Fruit fly (Drosophila melanogaster) whole organism, wandering third instar larva: ENCODE measurements around the gene CG3632.
A peak's percentile ranks its signal among the peaks of the same experiment; 100 is the strongest.

ENCODE experiments used
- CG32264 ChIP-seq: fragments of 200-800 bp; sonication (Bioruptor generic); optimal IDR thresholded peaks from 2 replicates; lab custom pipeline; 2016; ENCODE audit warnings: missing biosample characterization, missing genetic modification characterization
- CG9705 ChIP-seq: fragments of 200-800 bp; sonication (Bioruptor generic); optimal IDR thresholded peaks from 2 replicates; lab custom pipeline; 2018; ENCODE audit warnings: missing biosample characterization, mild to moderate bottlenecking, missing genetic modification characterization
- Dfd ChIP-seq: fragments of >200 bp; optimal IDR thresholded peaks from 2 replicates; lab custom pipeline; 2017; ENCODE audit warnings: missing biosample characterization, missing genetic modification characterization
- Dif ChIP-seq: fragments of 200-275, 200-300 bp; sonication (Bioruptor generic); optimal IDR thresholded peaks from 2 replicates; lab custom pipeline; 2018; ENCODE audit warnings: missing biosample characterization, missing genetic modification characterization; ENCODE audit not compliant: partially characterized antibody
- GATAd ChIP-seq: sonication (Bioruptor generic); optimal IDR thresholded peaks from 2 replicates; lab custom pipeline; 2016; ENCODE audit warnings: missing biosample characterization, missing genetic modification characterization
- HLH106 ChIP-seq: fragments of 200-800 bp; optimal IDR thresholded peaks from 3 replicates; lab custom pipeline; 2019; ENCODE audit warnings: missing biosample characterization, mild to moderate bottlenecking, missing genetic modification characterization, moderate library complexity
- Hnf4 ChIP-seq: fragments of 200-800 bp; sonication (Bioruptor generic); optimal IDR thresholded peaks from 2 replicates; lab custom pipeline; 2016; ENCODE audit warnings: missing biosample characterization, mild to moderate bottlenecking, missing genetic modification characterization
- Hr78 ChIP-seq: fragments of >200 bp; optimal IDR thresholded peaks from 2 replicates; lab custom pipeline; 2017; ENCODE audit warnings: missing biosample characterization, missing genetic modification characterization
- Hr83 ChIP-seq: fragments of 200-300 bp; sonication (Bioruptor generic); optimal IDR thresholded peaks from 2 replicates; lab custom pipeline; 2016; ENCODE audit warnings: missing biosample characterization, mild to moderate bottlenecking, missing genetic modification characterization, moderate library complexity; ENCODE audit not compliant: poor library complexity, severe bottlenecking
- Jra ChIP-seq: sonication (Bioruptor generic); optimal IDR thresholded peaks from 2 replicates; lab custom pipeline; 2016; ENCODE audit warnings: missing biosample characterization, missing genetic modification characterization
- Myc ChIP-seq: fragments of >200 bp; optimal IDR thresholded peaks from 2 replicates; lab custom pipeline; 2017
- N ChIP-seq: fragments of >200 bp; optimal IDR thresholded peaks from 2 replicates; lab custom pipeline; 2018; ENCODE audit warnings: missing biosample characterization, missing external identifiers, missing genetic modification characterization
- OdsH ChIP-seq: fragments of 200-800 bp; sonication (Bioruptor generic); optimal IDR thresholded peaks from 2 replicates; lab custom pipeline; 2016; ENCODE audit warnings: missing biosample characterization, mild to moderate bottlenecking, missing genetic modification characterization
- Rel ChIP-seq, 2 experiments: fragments of 200-800 bp; sonication (Bioruptor generic) in 1 of 2; optimal IDR thresholded peaks; 2 replicates in 1 of 2; 3 replicates in 1 of 2; lab custom pipeline; 2016 to 2019; ENCODE audit warnings: mild to moderate bottlenecking in 2 of 2, missing biosample characterization in 2 of 2, missing genetic modification characterization in 2 of 2, moderate library complexity in 1 of 2
- Sp1 ChIP-seq: fragments of 200-800 bp; sonication (Bioruptor generic); optimal IDR thresholded peaks from 3 replicates; lab custom pipeline; 2019; ENCODE audit warnings: missing biosample characterization, mild to moderate bottlenecking, missing genetic modification characterization, moderate library complexity
- Vsx2 ChIP-seq: fragments of 200-300, 225-300 bp; sonication (Bioruptor generic); optimal IDR thresholded peaks from 2 replicates; lab custom pipeline; 2018; ENCODE audit warnings: missing biosample characterization, missing genetic modification characterization; ENCODE audit not compliant: partially characterized antibody
- br ChIP-seq: fragments of 200-800 bp; sonication (Bioruptor generic); optimal IDR thresholded peaks from 2 replicates; lab custom pipeline; 2016; ENCODE audit warnings: missing biosample characterization, missing genetic modification characterization
- brk ChIP-seq: fragments of 200-800 bp; sonication (Bioruptor generic); optimal IDR thresholded peaks from 2 replicates; lab custom pipeline; 2016; ENCODE audit warnings: missing biosample characterization, mild to moderate bottlenecking, missing genetic modification characterization
- dl ChIP-seq, 2 experiments: fragments of 175-275, 200-275 bp in 1 of 2; fragments of 200-275 bp in 1 of 2; sonication (Bioruptor generic); optimal IDR thresholded peaks; lab custom pipeline; 2018; ENCODE audit warnings: mild to moderate bottlenecking in 2 of 2, missing biosample characterization in 2 of 2, missing genetic modification characterization in 2 of 2, moderate library complexity in 2 of 2; ENCODE audit not compliant: partially characterized antibody in 2 of 2, insufficient read depth in 1 of 2
- dsf ChIP-seq: sonication (Bioruptor generic); optimal IDR thresholded peaks from 2 replicates; lab custom pipeline; 2016; ENCODE audit warnings: missing biosample characterization, missing genetic modification characterization, borderline replicate concordance
- foxo ChIP-seq, 2 experiments: fragments of 200-800 bp; sonication (Bioruptor generic); optimal IDR thresholded peaks; 2 replicates in 1 of 2; 3 replicates in 1 of 2; lab custom pipeline; 2016 to 2017; ENCODE audit warnings: missing biosample characterization in 2 of 2, missing genetic modification characterization in 2 of 2
- h ChIP-seq: fragments of 200-800 bp; sonication (Bioruptor generic); optimal IDR thresholded peaks from 3 replicates; lab custom pipeline; 2016; ENCODE audit warnings: missing biosample characterization, mild to moderate bottlenecking, missing genetic modification characterization
- jim ChIP-seq: fragments of 175-275, 200-325 bp; sonication (Bioruptor generic); optimal IDR thresholded peaks from 2 replicates; lab custom pipeline; 2016; ENCODE audit warnings: missing biosample characterization, mild to moderate bottlenecking, missing genetic modification characterization
- pan ChIP-seq: fragments of >200 bp; optimal IDR thresholded peaks from 2 replicates; lab custom pipeline; 2017
- psq ChIP-seq: fragments of 200-800 bp; sonication (Bioruptor generic); optimal IDR thresholded peaks from 3 replicates; lab custom pipeline; 2017; ENCODE audit warnings: missing biosample characterization, mild to moderate bottlenecking, missing genetic modification characterization, moderate library complexity
- rgr ChIP-seq: fragments of 200-800 bp; sonication (Bioruptor generic); optimal IDR thresholded peaks from 3 replicates; lab custom pipeline; 2016; ENCODE audit warnings: missing biosample characterization, mild to moderate bottlenecking, missing genetic modification characterization
- sage ChIP-seq: fragments of 200-800 bp; sonication (Bioruptor generic); optimal IDR thresholded peaks from 2 replicates; lab custom pipeline; 2016; ENCODE audit warnings: missing biosample characterization, mild to moderate bottlenecking, missing genetic modification characterization
- sv ChIP-seq: fragments of 200-800 bp; sonication (Bioruptor generic); optimal IDR thresholded peaks from 3 replicates; lab custom pipeline; 2016; ENCODE audit warnings: missing biosample characterization, missing genetic modification characterization
- tai ChIP-seq: sonication (Bioruptor generic); optimal IDR thresholded peaks from 2 replicates; lab custom pipeline; 2016; ENCODE audit warnings: missing biosample characterization, missing genetic modification characterization
- usp ChIP-seq: fragments of >200 bp; optimal IDR thresholded peaks from 2 replicates; lab custom pipeline; 2017; ENCODE audit warnings: missing biosample characterization, missing genetic modification characterization
- woc ChIP-seq: sonication (Bioruptor generic); optimal IDR thresholded peaks from 2 replicates; lab custom pipeline; 2016; ENCODE audit warnings: missing biosample characterization, mild to moderate bottlenecking, missing genetic modification characterization

CG3632 gene

DNA sequence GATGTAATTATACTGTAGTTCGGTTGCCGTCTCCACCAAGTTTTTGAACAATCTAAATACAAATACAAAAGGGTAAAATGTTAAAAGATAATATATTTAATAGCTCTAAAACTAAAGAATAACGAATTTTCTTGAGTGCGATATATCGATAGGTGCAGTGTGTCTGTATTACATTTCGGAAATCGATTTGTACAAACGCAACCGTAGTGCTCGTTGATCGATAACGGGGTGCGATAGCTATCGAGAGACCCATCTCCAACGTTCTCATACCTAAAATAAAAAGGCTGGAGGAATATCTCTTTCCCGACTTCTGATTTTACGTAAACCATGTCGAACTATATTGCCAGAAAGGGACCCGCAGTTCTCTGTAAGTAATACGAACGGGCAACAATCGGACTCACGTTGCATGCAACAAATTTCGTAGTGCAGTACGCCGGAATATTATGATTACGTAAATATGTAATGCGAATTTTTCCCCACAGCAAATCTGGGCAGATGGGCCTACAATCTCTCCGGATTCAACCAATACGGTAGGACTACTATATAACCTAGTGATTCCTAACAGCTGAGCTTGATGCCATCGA lies 10.3 kb upstream of the CG3632 start, which contains the start of gene UQCR-14:
TSS of gene UQCR-14 (plus strand) at position 206 of the 584 bp plus-strand sequence.
- TF ChIP-seq Hnf4 (GFP tag; lab: Kevin White, UChicago) (peak; percentile 49), rgr (GFP tag; lab: Kevin White, UChicago) (peak; percentile 58), psq (GFP tag; lab: Kevin White, UChicago) (no peak), HLH106 (peak; percentile 24), Sp1 (GFP tag; lab: Kevin White, UChicago) (peak; percentile 26), dsf (GFP tag; lab: Kevin White, UChicago) (peak; percentile 15), Rel (GFP tag; optimal IDR thresholded peaks at IDR 0.05; lab: Kevin White, UChicago) (no peak), Rel (tag; optimal IDR thresholded peaks at IDR 0.05; lab: Kevin White, UChicago) (peak; percentile 18), tai (peak; percentile 59), CG32264 (GFP tag; lab: Kevin White, UChicago) (no peak), jim (GFP tag; lab: Kevin White, UChicago) (no peak), h (GFP tag; lab: Kevin White, UChicago) (peak; percentile 53), brk (GFP tag; lab: Kevin White, UChicago) (no peak), Jra (GFP tag; lab: Kevin White, UChicago) (peak; percentile 55), dl (GFP tag; optimal IDR thresholded peaks at IDR 0.05; lab: Kevin White, UChicago; ENCODE audit: insufficient read depth in 1 of 2, partially characterized antibody in 2 of 2) (no peak), Hr83 (GFP tag; lab: Kevin White, UChicago) (peak; percentile 70), woc (peak; percentile 27), N (GFP tag; lab: Kevin White, UChicago) (no peak), br (GFP tag; lab: Kevin White, UChicago) (peak; percentile 25), foxo (GFP tag; optimal IDR thresholded peaks at IDR 0.05; lab: Kevin White, UChicago) (peak in 1 of 2 experiments; percentile 42)

DNA sequence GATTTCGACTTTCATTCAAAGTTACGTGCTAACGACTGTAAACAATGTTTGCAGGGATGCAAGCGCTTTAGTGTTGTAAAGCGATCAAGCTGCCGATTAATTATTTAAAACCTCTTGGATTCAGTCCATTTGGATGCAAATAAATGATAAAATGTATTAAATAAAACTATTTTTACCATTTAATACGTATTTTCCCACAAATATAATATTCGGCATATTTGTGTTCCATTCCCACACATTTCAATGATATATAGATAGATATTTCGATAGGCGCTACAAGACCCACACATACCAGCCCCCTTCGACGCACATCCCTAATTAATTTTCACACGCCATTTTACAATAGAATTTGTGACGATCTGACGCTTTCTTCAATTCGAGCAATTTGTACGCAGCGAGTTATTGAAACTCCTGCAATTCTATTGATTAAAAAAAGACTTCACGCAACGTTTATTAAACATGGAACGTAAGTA lies 7.9 kb upstream of the CG3632 start, which contains the start of the genes CG32576 and caz:
TSS of gene CG32576 (minus strand) at position 42 of the 473 bp plus-strand sequence.
TSS of gene caz (plus strand) at position 319 of the 473 bp plus-strand sequence.
- TF ChIP-seq br (GFP tag; lab: Kevin White, UChicago) (peak; percentile 41), brk (GFP tag; lab: Kevin White, UChicago) (peak; percentile 33), OdsH (GFP tag; lab: Kevin White, UChicago) (peak; percentile 50), tai (peak; percentile 72), Myc (lab: Kevin White, UChicago) (peak; percentile 13), sage (peak; percentile 41), CG9705 (GFP tag; lab: Kevin White, UChicago) (peak; percentile 40), Jra (GFP tag; lab: Kevin White, UChicago) (peak; percentile 29), HLH106 (peak; percentile 52), dsf (GFP tag; lab: Kevin White, UChicago) (peak; percentile 5), Hnf4 (GFP tag; lab: Kevin White, UChicago) (peak; percentile 63), rgr (GFP tag; lab: Kevin White, UChicago) (peak; percentile 59), pan (no peak), psq (GFP tag; lab: Kevin White, UChicago) (peak; percentile 47), Sp1 (GFP tag; lab: Kevin White, UChicago) (peak; percentile 48), jim (GFP tag; lab: Kevin White, UChicago) (no peak), Hr78 (GFP tag; lab: Kevin White, UChicago) (no peak), woc (peak; percentile 8), GATAd (GFP tag; lab: Kevin White, UChicago) (peak; percentile 49), Dfd (no peak), N (GFP tag; lab: Kevin White, UChicago) (no peak), h (GFP tag; lab: Kevin White, UChicago) (peak; percentile 67), foxo (GFP tag; optimal IDR thresholded peaks at IDR 0.05; lab: Kevin White, UChicago) (peak in 1 of 2 experiments; percentile 60), Rel (GFP tag; optimal IDR thresholded peaks at IDR 0.05; lab: Kevin White, UChicago) (no peak), Rel (tag; optimal IDR thresholded peaks at IDR 0.05; lab: Kevin White, UChicago) (peak; percentile 25)

DNA sequence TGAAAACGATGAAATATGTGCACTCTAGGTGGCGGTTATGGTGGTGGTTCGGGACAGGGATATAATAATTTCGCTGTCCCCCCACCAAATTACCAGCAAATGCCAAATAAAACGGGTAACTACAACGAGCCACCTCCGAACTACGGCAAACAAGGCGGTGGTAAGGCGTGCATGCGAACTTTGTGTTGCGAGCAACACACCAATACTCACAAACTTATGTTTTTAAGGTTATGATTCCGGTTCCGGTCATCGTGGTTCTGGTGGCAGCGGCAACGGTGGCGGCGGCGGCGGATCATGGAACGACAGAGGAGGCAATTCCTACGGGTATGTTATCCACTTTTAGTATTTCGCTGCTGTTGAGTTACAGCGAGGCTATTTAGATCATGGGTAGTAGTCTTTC lies 7.5 kb upstream of the CG3632 start:
- no peak for TF ChIP-seq woc
- no peak for TF ChIP-seq tai
- TF ChIP-seq pan = no peak
- TF ChIP-seq Hr83 (GFP tag; lab: Kevin White, UChicago) = no peak
- no peak for TF ChIP-seq CG32264 (GFP tag; lab: Kevin White, UChicago)
- TF ChIP-seq Vsx2 (GFP tag; lab: Kevin White, UChicago) = no peak
- no peak for TF ChIP-seq Hr78 (GFP tag; lab: Kevin White, UChicago)
- TF ChIP-seq Hnf4 (GFP tag; lab: Kevin White, UChicago) = no peak
- TF ChIP-seq h (GFP tag; lab: Kevin White, UChicago) = no peak
- no peak for TF ChIP-seq sv (GFP tag; lab: Kevin White, UChicago)
- no peak for TF ChIP-seq HLH106
- TF ChIP-seq brk (GFP tag; lab: Kevin White, UChicago) = no peak
- no peak for TF ChIP-seq Dif (GFP tag; lab: Kevin White, UChicago)
- TF ChIP-seq Sp1 (GFP tag; lab: Kevin White, UChicago) = no peak
- no peak for TF ChIP-seq usp
